Fruit fly (Drosophila melanogaster): ENCODE measurements around the gene CG43051.

DNA sequence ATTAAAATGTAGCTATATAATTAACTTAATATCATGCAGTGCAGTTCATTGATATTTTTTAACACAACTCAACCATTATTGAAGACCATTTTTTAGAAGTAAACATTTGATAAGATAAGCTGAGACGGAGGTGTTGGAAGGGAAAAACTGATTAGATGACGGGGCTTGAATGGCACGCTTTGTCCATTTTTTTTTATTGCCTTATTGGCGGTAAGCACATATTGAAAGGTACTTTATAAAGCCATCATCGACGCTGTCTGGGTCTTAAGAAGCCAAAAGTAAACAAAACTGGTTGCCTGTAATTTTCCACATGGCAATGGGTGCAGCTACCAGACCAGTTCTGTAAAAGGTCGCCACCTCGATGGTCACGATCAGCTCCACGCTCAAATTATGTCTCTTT lies 995 bp upstream of the CG43051 start:
- no peak for TF ChIP-seq sv (GFP tag; optimal IDR thresholded peaks at IDR 0.05)
- no peak for TF ChIP-seq Abd-B (GFP tag; optimal IDR thresholded peaks at IDR 0.05)
- TF ChIP-seq lola (GFP tag; optimal IDR thresholded peaks at IDR 0.05): no peak
- no peak for TF ChIP-seq foxo (GFP tag; optimal IDR thresholded peaks at IDR 0.05)
- no peak for TF ChIP-seq psq (GFP tag; optimal IDR thresholded peaks at IDR 0.05)
- no peak for TF ChIP-seq pan (optimal IDR thresholded peaks at IDR 0.05)
- no peak for TF ChIP-seq GATAd (GFP tag; optimal IDR thresholded peaks at IDR 0.05)
- no peak for TF ChIP-seq CG9705 (GFP tag; optimal IDR thresholded peaks at IDR 0.05)
- no peak for TF ChIP-seq Hr78 (GFP tag; optimal IDR thresholded peaks at IDR 0.05)
- no peak for TF ChIP-seq CG32264 (GFP tag; optimal IDR thresholded peaks at IDR 0.05)
- no peak for TF ChIP-seq Dif (GFP tag; optimal IDR thresholded peaks at IDR 0.05; ENCODE audit: partially characterized antibody)
- no peak for TF ChIP-seq sage (GFP tag; optimal IDR thresholded peaks at IDR 0.05)

Measured in whole organism, wandering third instar larva.